Comparison of ENCODE assay signal across 1 fruit fly cellular context in the genomic region with DNA sequence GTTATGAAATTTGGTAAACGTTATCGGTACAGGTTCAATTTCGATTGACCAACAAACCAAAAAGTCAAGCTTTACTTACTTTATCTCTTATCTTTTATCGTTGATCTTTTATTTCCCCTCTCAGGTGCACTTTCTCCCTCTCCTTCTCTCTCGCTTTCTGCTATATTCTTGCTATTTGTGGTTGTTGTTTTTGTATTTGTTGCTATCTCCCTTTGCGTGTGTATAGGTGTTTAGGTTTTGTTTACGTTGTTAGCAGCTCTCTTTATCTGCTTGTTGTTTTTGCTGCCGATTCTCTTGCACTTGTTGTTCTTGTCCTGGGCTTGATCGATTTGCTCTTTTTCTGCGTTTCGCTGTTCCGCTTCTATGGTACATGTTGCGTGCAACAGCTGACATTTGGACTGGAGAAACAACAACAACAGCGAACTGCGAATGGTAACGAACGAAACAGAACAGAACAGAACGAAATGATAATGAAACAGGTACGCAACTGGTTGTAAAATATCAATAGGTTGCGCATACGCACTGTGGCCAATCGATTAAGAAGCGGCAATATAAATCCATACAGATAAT.
TF ChIP-seq lines count a peak whose summit lies in the region.

No protein-coding gene starts in this region.

TF ChIP-seq in whole organism, embryonic, 481 proteins besides CTCF, POLR2A, EP300 and RAD21 (continued from another document):
- no peak for TF ChIP-seq Hmx (GFP tag; optimal IDR thresholded peaks at IDR 0.05; lab: Kevin White, UChicago)
- TF ChIP-seq CG12219 (GFP tag; optimal IDR thresholded peaks at IDR 0.05; lab: Kevin White, UChicago), result no peak
- TF ChIP-seq CG3163 (GFP tag; optimal IDR thresholded peaks at IDR 0.05; lab: Kevin White, UChicago), result peak; percentile 83
- no peak for TF ChIP-seq zen2 (GFP tag; IDR thresholded peaks at IDR 0.05; lab: Robert Waterston, UW; ENCODE audit: partially characterized antibody)
- peak; percentile 90 for TF ChIP-seq grn (GFP tag; optimal IDR thresholded peaks at IDR 0.05; lab: Kevin White, UChicago)
- TF ChIP-seq Ravus (GFP tag; IDR thresholded peaks at IDR 0.05; lab: Robert Waterston, UW), result no peak
TF ChIP-seq in whole organism, embryonic: peak in this region for 11.
